Fruit fly (Drosophila melanogaster) whole organism, embryonic: ENCODE measurements around the gene ND-B18.

Experiments
- Atf-2 ChIP-seq: fragments of 200-800 bp; sonication (Bioruptor generic); optimal IDR thresholded peaks from 2 replicates; lab custom pipeline; 2016; ENCODE audit warnings: missing biosample characterization, missing genetic modification characterization
- BtbVII ChIP-seq: fragments of 200-800 bp; sonication (Bioruptor generic); optimal IDR thresholded peaks from 3 replicates; lab custom pipeline; 2017; ENCODE audit warnings: missing biosample characterization, mild to moderate bottlenecking, missing genetic modification characterization
- CG10959 ChIP-seq: fragments of 200-800 bp; sonication (Bioruptor generic); IDR thresholded peaks from 2 replicates; pipeline ENCODE4 v1.3.6; 2022; ENCODE audit warnings: missing biosample characterization, missing genetic modification characterization
- CG10979 ChIP-seq: fragments of 200-800 bp; sonication (Bioruptor generic); optimal IDR thresholded peaks from 2 replicates; lab custom pipeline; 2018; ENCODE audit warnings: missing biosample characterization, mild to moderate bottlenecking, missing genetic modification characterization, moderate library complexity
- CG11398 ChIP-seq: fragments of 200-800 bp; sonication (Bioruptor generic); optimal IDR thresholded peaks from 2 replicates; lab custom pipeline; 2016; ENCODE audit warnings: missing biosample characterization, missing genetic modification characterization
- CG11504 ChIP-seq: fragments of 200-800 bp; sonication (Bioruptor generic); optimal IDR thresholded peaks from 3 replicates; lab custom pipeline; 2019; ENCODE audit warnings: missing biosample characterization, mild to moderate bottlenecking, missing genetic modification characterization, moderate library complexity
- CG11723 ChIP-seq: fragments of 200-800 bp; sonication (Bioruptor generic); optimal IDR thresholded peaks from 2 replicates; lab custom pipeline; 2017; ENCODE audit warnings: missing biosample characterization, mild to moderate bottlenecking, missing genetic modification characterization
- CG1233 ChIP-seq: fragments of 200-800 bp; sonication (Bioruptor generic); optimal IDR thresholded peaks from 4 replicates; lab custom pipeline; 2018; ENCODE audit warnings: missing biosample characterization, mild to moderate bottlenecking, missing genetic modification characterization
- CG13775 ChIP-seq: fragments of 200-800 bp; sonication (Bioruptor generic); optimal IDR thresholded peaks from 3 replicates; lab custom pipeline; 2017; ENCODE audit warnings: missing biosample characterization, mild to moderate bottlenecking, missing genetic modification characterization
- CG1529 ChIP-seq: fragments of 200-800 bp; sonication (Bioruptor generic); optimal IDR thresholded peaks from 3 replicates; lab custom pipeline; 2018; ENCODE audit warnings: missing biosample characterization, missing genetic modification characterization
- CG17186 ChIP-seq: fragments of 200-800 bp; sonication (Bioruptor generic); optimal IDR thresholded peaks from 3 replicates; lab custom pipeline; 2017; ENCODE audit warnings: missing biosample characterization, missing genetic modification reagents, missing genetic modification characterization
- CG17328 ChIP-seq: fragments of 200-800 bp; sonication (Bioruptor generic); IDR thresholded peaks from 2 replicates; pipeline ENCODE4 v1.3.6; 2022; ENCODE audit warnings: missing biosample characterization, missing genetic modification characterization
- CG4730 ChIP-seq: fragments of 200-800 bp; sonication (Bioruptor generic); IDR thresholded peaks from 2 replicates; pipeline ENCODE4 v1.3.6; 2022; ENCODE audit warnings: missing biosample characterization, missing genetic modification characterization
- CG5953 ChIP-seq: fragments of 200-800 bp; sonication (Bioruptor generic); IDR thresholded peaks from 2 replicates; pipeline ENCODE4 v1.3.6; 2022; ENCODE audit warnings: missing biosample characterization, missing genetic modification characterization
- CG6765 ChIP-seq: fragments of 200-800 bp; sonication (Bioruptor generic); optimal IDR thresholded peaks from 3 replicates; lab custom pipeline; 2017; ENCODE audit warnings: missing biosample characterization, mild to moderate bottlenecking, missing genetic modification characterization
- CG9215 ChIP-seq: fragments of 200-800 bp; sonication (Bioruptor generic); IDR thresholded peaks from 2 replicates; pipeline ENCODE4 v1.3.6; 2022; ENCODE audit warnings: missing biosample characterization, missing genetic modification characterization
- Dbx ChIP-seq: fragments of 200-800 bp; sonication (Bioruptor generic); IDR thresholded peaks from 3 replicates; pipeline ENCODE4 v1.3.6; 2022; ENCODE audit warnings: missing biosample characterization, missing genetic modification characterization
- Dfd ChIP-seq, 2 experiments: fragments of >200 bp; optimal IDR thresholded peaks; 2 replicates each; lab custom pipeline; 2017; ENCODE audit warnings: missing biosample characterization in 2 of 2, missing genetic modification characterization in 2 of 2
- Dll ChIP-seq: fragments of 200-800 bp; sonication (Bioruptor generic); IDR thresholded peaks from 4 replicates; pipeline ENCODE4 v1.3.6; 2022; ENCODE audit warnings: missing biosample characterization, missing genetic modification characterization; ENCODE audit not compliant: partially characterized antibody
- Doc3 ChIP-seq: fragments of 200-800 bp; sonication (Bioruptor generic); IDR thresholded peaks from 3 replicates; pipeline ENCODE4 v1.3.6; 2022; ENCODE audit warnings: missing biosample characterization, missing genetic modification characterization; ENCODE audit not compliant: partially characterized antibody
- Dref ChIP-seq: fragments of 200-800 bp; sonication (Bioruptor generic); IDR thresholded peaks from 2 replicates; pipeline ENCODE4 v1.3.6; 2022; ENCODE audit warnings: missing biosample characterization, missing genetic modification characterization
- E2f1 ChIP-seq: fragments of 200-800 bp; sonication (Bioruptor generic); IDR thresholded peaks from 2 replicates; pipeline ENCODE4 v1.3.6; 2022; ENCODE audit warnings: missing biosample characterization, missing genetic modification characterization
- Hr39 ChIP-seq: fragments of >200 bp; optimal IDR thresholded peaks from 2 replicates; lab custom pipeline; 2017
- Kr ChIP-seq: fragments of 200-800 bp; sonication (Bioruptor generic); optimal IDR thresholded peaks from 2 replicates; lab custom pipeline; 2017; ENCODE audit warnings: missing biosample characterization, mild to moderate bottlenecking, missing genetic modification characterization
- MTF-1 ChIP-seq: fragments of 200-800 bp; sonication (Bioruptor generic); optimal IDR thresholded peaks from 2 replicates; lab custom pipeline; 2018; ENCODE audit warnings: missing biosample characterization, mild to moderate bottlenecking, missing genetic modification characterization, borderline replicate concordance
- Mad ChIP-seq: fragments of 200-800 bp; sonication (Bioruptor generic); optimal IDR thresholded peaks from 2 replicates; lab custom pipeline; 2016; ENCODE audit warnings: missing biosample characterization, missing genetic modification characterization
- NC2α ChIP-seq: fragments of 200-800 bp; sonication (Bioruptor generic); optimal IDR thresholded peaks from 2 replicates; lab custom pipeline; 2016; ENCODE audit warnings: missing biosample characterization, missing genetic modification characterization
- Scr ChIP-seq: fragments of 200-800 bp; sonication (Bioruptor generic); IDR thresholded peaks from 2 replicates; pipeline ENCODE4 v1.3.6; 2022; ENCODE audit warnings: missing biosample characterization, missing genetic modification characterization; ENCODE audit not compliant: partially characterized antibody
- amos ChIP-seq: fragments of 200-800 bp; sonication (Bioruptor generic); IDR thresholded peaks from 2 replicates; pipeline ENCODE4 v1.3.6; 2022; ENCODE audit warnings: missing biosample characterization, missing genetic modification characterization; ENCODE audit not compliant: partially characterized antibody
- btn ChIP-seq: fragments of 200-800 bp; sonication (Bioruptor generic); optimal IDR thresholded peaks from 2 replicates; lab custom pipeline; 2016; ENCODE audit warnings: missing biosample characterization, missing genetic modification characterization
- danr ChIP-seq: fragments of 200-800 bp; sonication (Bioruptor generic); IDR thresholded peaks from 2 replicates; pipeline ENCODE4 v1.3.6; 2022; ENCODE audit warnings: missing biosample characterization, missing genetic modification characterization
- dpn ChIP-seq, 2 experiments: fragments of 200-800 bp; sonication (Bioruptor generic); optimal IDR thresholded peaks; 3 replicates each; lab custom pipeline; 2016; ENCODE audit warnings: missing biosample characterization in 2 of 2, missing genetic modification characterization in 2 of 2
- eve ChIP-seq, 2 experiments: fragments of >200 bp; optimal IDR thresholded peaks; 2 replicates each; lab custom pipeline; 2017; ENCODE audit warnings: missing biosample characterization in 2 of 2, missing genetic modification characterization in 2 of 2
- fu2 ChIP-seq: fragments of 200-800 bp; sonication (Bioruptor generic); optimal IDR thresholded peaks from 2 replicates; lab custom pipeline; 2016; ENCODE audit warnings: missing biosample characterization, missing genetic modification characterization
- gem ChIP-seq: fragments of 200-800 bp; sonication (Bioruptor generic); optimal IDR thresholded peaks from 2 replicates; lab custom pipeline; 2019; ENCODE audit warnings: missing biosample characterization, mild to moderate bottlenecking, missing genetic modification characterization, moderate library complexity
- grn ChIP-seq: fragments of 200-800 bp; sonication (Bioruptor generic); optimal IDR thresholded peaks from 3 replicates; lab custom pipeline; 2017; ENCODE audit warnings: missing biosample characterization, missing genetic modification characterization
- ham ChIP-seq: fragments of 200-800 bp; sonication (Bioruptor generic); IDR thresholded peaks from 2 replicates; pipeline ENCODE4 v1.3.6; 2022; ENCODE audit warnings: missing biosample characterization, missing genetic modification characterization
- klu ChIP-seq: fragments of 200-800 bp; sonication (Bioruptor generic); IDR thresholded peaks from 2 replicates; pipeline ENCODE4 v1.3.6; 2022; ENCODE audit warnings: missing biosample characterization, missing genetic modification characterization
- kni ChIP-seq: fragments of 200-800 bp; sonication (Bioruptor generic); optimal IDR thresholded peaks from 3 replicates; lab custom pipeline; 2017; ENCODE audit warnings: mild to moderate bottlenecking, missing biosample characterization, missing genetic modification reagents, missing genetic modification characterization
- mirr ChIP-seq: fragments of 200-800 bp; sonication (Bioruptor generic); optimal IDR thresholded peaks from 3 replicates; lab custom pipeline; 2018; ENCODE audit warnings: missing biosample characterization, mild to moderate bottlenecking, missing genetic modification characterization
- nau ChIP-seq: fragments of 200-800 bp; sonication (Bioruptor generic); optimal IDR thresholded peaks from 3 replicates; lab custom pipeline; 2017; ENCODE audit warnings: missing biosample characterization, mild to moderate bottlenecking, missing genetic modification characterization, missing genetic modification reagents
- nerfin-1 ChIP-seq: fragments of 200-800 bp; sonication (Bioruptor generic); optimal IDR thresholded peaks from 3 replicates; lab custom pipeline; 2019; ENCODE audit warnings: missing biosample characterization, mild to moderate bottlenecking, missing genetic modification characterization, moderate library complexity
- prd ChIP-seq, 3 experiments: fragments of >200 bp in 2 of 3; fragments of 200-800 bp in 1 of 3; sonication (Bioruptor generic) in 1 of 3; optimal IDR thresholded peaks in 2 of 3; IDR thresholded peaks in 1 of 3; 2 replicates in 2 of 3; 3 replicates in 1 of 3; pipeline versions ENCODE4 v1.3.6 to Lab custom; 2017 to 2022; ENCODE audit warnings: missing biosample characterization in 1 of 3, missing genetic modification characterization in 1 of 3
- sob ChIP-seq: fragments of 200-800 bp; sonication (Bioruptor generic); IDR thresholded peaks from 2 replicates; pipeline ENCODE4 v1.3.6; 2022; ENCODE audit warnings: missing biosample characterization, missing genetic modification characterization
- trh ChIP-seq: fragments of 200-800 bp; sonication (Bioruptor generic); optimal IDR thresholded peaks from 2 replicates; lab custom pipeline; 2016; ENCODE audit warnings: missing biosample characterization, missing genetic modification characterization
- unpg ChIP-seq: fragments of 200-800 bp; sonication (Bioruptor generic); optimal IDR thresholded peaks from 3 replicates; lab custom pipeline; 2018; ENCODE audit warnings: missing biosample characterization, mild to moderate bottlenecking, missing genetic modification characterization, moderate library complexity
- wor ChIP-seq: fragments of 200-800 bp; sonication (Bioruptor generic); IDR thresholded peaks from 2 replicates; pipeline ENCODE4 v1.3.6; 2022; ENCODE audit warnings: missing biosample characterization, missing genetic modification characterization
- yki ChIP-seq: fragments of >200 bp; optimal IDR thresholded peaks from 3 replicates; lab custom pipeline; 2018
- zf30C ChIP-seq: fragments of 200-800 bp; sonication (Bioruptor generic); optimal IDR thresholded peaks from 3 replicates; lab custom pipeline; 2018; ENCODE audit warnings: missing biosample characterization, mild to moderate bottlenecking, missing genetic modification characterization

Gene ND-B18

dm6 chrX:15043013-15043699 lies 20.4 kb upstream of the ND-B18 start (continued):
- TF ChIP-seq Atf-2 (GFP tag; lab: Kevin White, UChicago) (peak; percentile 78), CG6765 (GFP tag; lab: Kevin White, UChicago) (peak; percentile 80), CG10959 (peak; percentile 40; the same call in 1 of the 2 replicates), klu (GFP tag; lab: Robert Waterston, UW) (no peak), E2f1 (GFP tag; lab: Robert Waterston, UW) (peak; percentile 48; the same call in 1 of the 2 replicates), CG4730 (0 out of 2 replicates have a peak, but pooled peaks have one; percentile 12), sob (GFP tag; lab: Robert Waterston, UW) (peak; percentile 78), kni (peak; percentile 97), CG13775 (peak; percentile 10), eve (GFP tag; optimal IDR thresholded peaks at IDR 0.05; lab: Kevin White, UChicago) (peak in 1 of 2 experiments; percentile 82), Mad (GFP tag; lab: Kevin White, UChicago) (peak; percentile 58), CG11398 (GFP tag; lab: Kevin White, UChicago) (peak; percentile 89), mirr (GFP tag; lab: Kevin White, UChicago) (peak; percentile 91), unpg (GFP tag; lab: Kevin White, UChicago) (peak; percentile 75), trh (GFP tag; lab: Kevin White, UChicago) (peak; percentile 67), yki (lab: Kevin White, UChicago) (no peak), dpn (GFP tag; optimal IDR thresholded peaks at IDR 0.05; lab: Kevin White, UChicago) (peak; percentile 35 to 70), CG5953 (GFP tag; lab: Robert Waterston, UW) (peak; percentile 89), CG17186 (GFP tag; lab: Kevin White, UChicago) (peak; percentile 30), Doc3 (no peak), Dref (GFP tag; lab: Robert Waterston, UW) (no peak), CG11723 (GFP tag; lab: Kevin White, UChicago) (peak; percentile 85), Dbx (GFP tag; lab: Robert Waterston, UW) (peak; percentile 40; the same call in 1 of the 3 replicates), MTF-1 (GFP tag; lab: Kevin White, UChicago) (peak; percentile 94), CG10979 (tag; lab: Kevin White, UChicago) (peak; percentile 45), amos (no peak), nerfin-1 (tag; lab: Kevin White, UChicago) (peak; percentile 82), prd (optimal IDR thresholded peaks at IDR 0.05; lab: Kevin White, UChicago) (no peak), prd (GFP tag; IDR thresholded peaks at IDR 0.05; lab: Robert Waterston, UW) (peak; percentile 46; the same call in 1 of the 3 replicates), Dfd (GFP tag; optimal IDR thresholded peaks at IDR 0.05; lab: Kevin White, UChicago) (no peak), btn (peak; percentile 79), Hr39 (no peak), wor (GFP tag; lab: Robert Waterston, UW) (no peak), CG1529 (GFP tag; lab: Kevin White, UChicago) (peak; percentile 90), ham (GFP tag; lab: Robert Waterston, UW) (no peak), danr (peak; percentile 50; the same call in 1 of the 2 replicates), NC2α (GFP tag; lab: Kevin White, UChicago) (peak; percentile 84), zf30C (no peak), grn (GFP tag; lab: Kevin White, UChicago) (peak; percentile 86), CG9215 (no peak), BtbVII (GFP tag; lab: Kevin White, UChicago) (peak; percentile 88), CG1233 (GFP tag; lab: Kevin White, UChicago) (peak; percentile 91), CG17328 (GFP tag; lab: Robert Waterston, UW) (peak; percentile 77), gem (peak; percentile 79), fu2 (GFP tag; lab: Kevin White, UChicago) (no peak), CG11504 (tag; lab: Kevin White, UChicago) (peak; percentile 83), nau (GFP tag; lab: Kevin White, UChicago) (peak; percentile 94), Kr (GFP tag; lab: Kevin White, UChicago) (peak; percentile 45), Dll (no peak), Scr (GFP tag; lab: Robert Waterston, UW) (no peak)
